Worm (Caenorhabditis elegans) whole organism, late embryonic: Measurements from ENCODE around the gene egl-5.

Experiments used
- F13H6.1 ChIP-seq: sonication (generic microtip); optimal IDR thresholded peaks from 2 replicates; lab custom pipeline; 2016; ENCODE audit warnings: missing genetic modification characterization, missing compliant biosample characterization
- K02D7.2 ChIP-seq: sonication (generic microtip); optimal IDR thresholded peaks from 2 replicates; lab custom pipeline; 2017; ENCODE audit warnings: mild to moderate bottlenecking, missing genetic modification characterization, missing compliant biosample characterization
- Y22D7AL.16 ChIP-seq: sonication (generic microtip); optimal IDR thresholded peaks from 2 replicates; lab custom pipeline; 2016; ENCODE audit warnings: missing genetic modification characterization, missing compliant biosample characterization
- ahr-1 ChIP-seq: sonication (generic microtip); optimal IDR thresholded peaks from 2 replicates; lab custom pipeline; 2016; ENCODE audit warnings: missing genetic modification characterization, missing compliant biosample characterization
- ceh-19 ChIP-seq: fragments of 200-800 bp; sonication (Bioruptor generic); optimal IDR thresholded peaks from 2 replicates; lab custom pipeline; 2018; ENCODE audit warnings: mild to moderate bottlenecking, missing genetic modification characterization, missing compliant biosample characterization
- ceh-24 ChIP-seq: sonication (generic microtip); optimal IDR thresholded peaks from 2 replicates; lab custom pipeline; 2016; ENCODE audit warnings: mild to moderate bottlenecking, missing genetic modification characterization, missing compliant biosample characterization
- ceh-30 ChIP-seq: fragments of 150-350 bp; optimal IDR thresholded peaks from 2 replicates; lab custom pipeline; 2014; ENCODE audit warnings: missing biosample characterization, missing genetic modification characterization
- ceh-31 ChIP-seq: sonication (generic microtip); optimal IDR thresholded peaks from 2 replicates; lab custom pipeline; 2016; ENCODE audit warnings: missing genetic modification characterization, missing compliant biosample characterization
- ceh-34 ChIP-seq: sonication (generic microtip); optimal IDR thresholded peaks from 2 replicates; lab custom pipeline; 2016; ENCODE audit warnings: mild to moderate bottlenecking, missing genetic modification characterization, missing compliant biosample characterization
- ceh-45 ChIP-seq: fragments of 200-800 bp; sonication (Bioruptor generic); IDR thresholded peaks from 2 replicates; pipeline ENCODE4 v1.3.6; 2022; ENCODE audit warnings: missing genetic modification reagents, missing genetic modification characterization, missing compliant biosample characterization
- ceh-6 ChIP-seq: fragments of 200-800 bp; sonication (Bioruptor generic); optimal IDR thresholded peaks from 2 replicates; lab custom pipeline; 2018; ENCODE audit warnings: mild to moderate bottlenecking, missing genetic modification characterization, missing compliant biosample characterization
- ceh-9 ChIP-seq: sonication (generic microtip); optimal IDR thresholded peaks from 2 replicates; lab custom pipeline; 2016; ENCODE audit warnings: mild to moderate bottlenecking, missing genetic modification characterization, inconsistent platforms, missing compliant biosample characterization
- che-1 ChIP-seq: sonication (generic microtip); optimal IDR thresholded peaks from 2 replicates; lab custom pipeline; 2016; ENCODE audit warnings: mild to moderate bottlenecking, missing genetic modification characterization, missing compliant biosample characterization
- dmd-4 ChIP-seq: sonication (generic microtip); optimal IDR thresholded peaks from 2 replicates; lab custom pipeline; 2016; ENCODE audit warnings: borderline replicate concordance, missing genetic modification characterization, missing compliant biosample characterization
- dve-1 ChIP-seq: sonication (generic microtip); optimal IDR thresholded peaks from 2 replicates; lab custom pipeline; 2017; ENCODE audit warnings: antibody characterized with exemption, mild to moderate bottlenecking, missing genetic modification characterization, missing compliant biosample characterization
- elt-4 ChIP-seq: sonication (generic microtip); optimal IDR thresholded peaks from 2 replicates; lab custom pipeline; 2016; ENCODE audit warnings: missing genetic modification characterization, missing compliant biosample characterization
- eyg-1 ChIP-seq: sonication (generic microtip); optimal IDR thresholded peaks from 2 replicates; lab custom pipeline; 2016; ENCODE audit warnings: missing genotype, missing genetic modification characterization, missing compliant biosample characterization
- fax-1 ChIP-seq: sonication (generic microtip); optimal IDR thresholded peaks from 2 replicates; lab custom pipeline; 2016; ENCODE audit warnings: missing genotype, missing genetic modification characterization, missing compliant biosample characterization
- fkh-6 ChIP-seq: sonication (generic microtip); optimal IDR thresholded peaks from 2 replicates; lab custom pipeline; 2016; ENCODE audit warnings: missing genetic modification characterization, missing compliant biosample characterization
- gmeb-2 ChIP-seq: sonication (generic microtip); optimal IDR thresholded peaks from 2 replicates; lab custom pipeline; 2016; ENCODE audit warnings: missing genetic modification characterization, inconsistent platforms, missing compliant biosample characterization
- hlh-13 ChIP-seq: fragments of 200-800 bp; sonication (Bioruptor generic); optimal IDR thresholded peaks from 2 replicates; lab custom pipeline; 2018; ENCODE audit warnings: mild to moderate bottlenecking, missing genetic modification characterization, missing compliant biosample characterization
- hlh-15 ChIP-seq: sonication (generic microtip); optimal IDR thresholded peaks from 2 replicates; lab custom pipeline; 2016; ENCODE audit warnings: missing genetic modification characterization, missing compliant biosample characterization
- hlh-30 ChIP-seq: sonication (generic microtip); optimal IDR thresholded peaks from 2 replicates; lab custom pipeline; 2017; ENCODE audit warnings: antibody characterized with exemption, missing genetic modification characterization, missing compliant biosample characterization; ENCODE audit not compliant: insufficient read depth
- madf-2 ChIP-seq: sonication (generic microtip); optimal IDR thresholded peaks from 2 replicates; lab custom pipeline; 2017; ENCODE audit warnings: missing genetic modification characterization, missing compliant biosample characterization
- mec-3 ChIP-seq: sonication (generic microtip); optimal IDR thresholded peaks from 2 replicates; lab custom pipeline; 2016; ENCODE audit warnings: borderline replicate concordance, missing genetic modification characterization, missing compliant biosample characterization
- nfya-1 ChIP-seq: sonication (generic microtip); optimal IDR thresholded peaks from 2 replicates; lab custom pipeline; 2017; ENCODE audit warnings: missing genetic modification characterization, mild to moderate bottlenecking, missing compliant biosample characterization, antibody characterized with exemption, moderate library complexity
- npax-4 ChIP-seq: sonication (generic microtip); optimal IDR thresholded peaks from 2 replicates; lab custom pipeline; 2016; ENCODE audit warnings: missing genetic modification characterization, missing compliant biosample characterization
- pat-9 ChIP-seq: fragments of 200-800 bp; sonication (Bioruptor generic); optimal IDR thresholded peaks from 2 replicates; lab custom pipeline; 2018; ENCODE audit warnings: mild to moderate bottlenecking, missing genetic modification characterization, moderate library complexity, missing compliant biosample characterization
- pax-1 ChIP-seq: fragments of 150-350 bp; optimal IDR thresholded peaks from 2 replicates; lab custom pipeline; 2014; ENCODE audit warnings: missing biosample characterization, missing genetic modification characterization
- pha-2 ChIP-seq: sonication (generic microtip); optimal IDR thresholded peaks from 2 replicates; lab custom pipeline; 2017; ENCODE audit warnings: mild to moderate bottlenecking, missing genetic modification characterization, missing compliant biosample characterization
- pha-4 ChIP-seq: fragments of 150-350 bp; optimal IDR thresholded peaks from 2 replicates; lab custom pipeline; 2018; ENCODE audit warnings: missing biosample characterization, missing genetic modification reagents, missing genetic modification characterization
- pqm-1 ChIP-seq: sonication (generic microtip); optimal IDR thresholded peaks from 2 replicates; lab custom pipeline; 2016; ENCODE audit warnings: missing genetic modification characterization, missing compliant biosample characterization
- pros-1 ChIP-seq: fragments of 150-350 bp; optimal IDR thresholded peaks from 2 replicates; lab custom pipeline; 2014; ENCODE audit warnings: missing biosample characterization, missing genetic modification reagents, missing genetic modification characterization
- sdc-2 ChIP-seq: sonication (generic microtip); optimal IDR thresholded peaks from 2 replicates; lab custom pipeline; 2016; ENCODE audit warnings: missing genotype, missing genetic modification characterization, missing compliant biosample characterization
- sox-4 ChIP-seq: sonication (generic microtip); optimal IDR thresholded peaks from 2 replicates; lab custom pipeline; 2017; ENCODE audit warnings: mild to moderate bottlenecking, missing genetic modification characterization, inconsistent platforms, missing compliant biosample characterization
- tbx-7 ChIP-seq: sonication (generic microtip); optimal IDR thresholded peaks from 2 replicates; lab custom pipeline; 2016; ENCODE audit warnings: missing genotype, missing genetic modification characterization, missing compliant biosample characterization
- ttx-3 ChIP-seq: sonication (generic microtip); optimal IDR thresholded peaks from 2 replicates; lab custom pipeline; 2016; ENCODE audit warnings: missing genetic modification reagents, missing genetic modification characterization, missing compliant biosample characterization
- unc-3 ChIP-seq, 2 experiments: fragments of 200-800 bp in 1 of 2; sonication (Bioruptor generic) in 1 of 2; sonication (generic microtip) in 1 of 2; conservative IDR thresholded peaks in 1 of 2; optimal IDR thresholded peaks in 1 of 2; 2 replicates each; pipeline versions ENCODE4 v1.3.6 to Lab custom; 2016 to 2022; ENCODE audit warnings: missing compliant biosample characterization in 2 of 2, missing genetic modification characterization in 2 of 2, missing genetic modification reagents in 1 of 2
- unc-42 ChIP-seq: sonication (generic microtip); optimal IDR thresholded peaks from 2 replicates; lab custom pipeline; 2016; ENCODE audit warnings: missing genotype, missing genetic modification characterization, missing compliant biosample characterization
- ztf-16 ChIP-seq: sonication (generic microtip); optimal IDR thresholded peaks from 2 replicates; lab custom pipeline; 2017; ENCODE audit warnings: missing genetic modification characterization, missing compliant biosample characterization

The egl-5 gene

DNA sequence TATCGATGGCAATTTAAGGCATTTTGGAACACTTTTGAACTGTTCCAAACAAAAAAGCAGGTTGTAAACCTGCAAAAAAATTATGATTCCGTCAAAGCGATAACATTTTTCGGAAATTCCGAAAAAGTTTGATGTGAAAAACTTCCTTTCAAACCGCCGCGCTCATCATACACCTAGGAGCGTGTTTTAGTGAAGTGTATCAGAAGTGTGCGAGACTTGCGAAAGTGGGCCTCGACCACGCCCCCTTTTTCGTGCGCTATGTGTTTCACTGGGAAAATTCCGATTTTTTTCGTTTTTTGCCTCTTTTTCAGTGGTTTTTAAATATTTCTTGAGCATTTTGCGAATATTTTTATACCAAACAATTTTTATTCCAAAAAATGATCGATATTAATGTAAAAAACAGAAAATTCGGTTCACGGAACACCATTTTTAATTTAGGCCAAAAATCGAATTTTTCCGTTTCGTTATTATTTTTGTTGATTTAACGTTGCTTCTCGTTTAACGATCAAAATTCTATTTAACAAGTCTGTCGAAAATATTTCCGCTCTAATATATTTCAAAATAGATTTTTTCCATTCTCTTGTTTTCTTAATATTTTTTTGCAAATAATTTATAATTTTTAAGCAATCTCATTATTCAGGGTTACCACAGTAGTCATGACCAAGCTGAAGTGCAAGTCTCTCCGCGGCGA lies 40.5 kb downstream of the egl-5 start, which contains the start of gene rpl-35 (continued):
- TF ChIP-seq F13H6.1 (tag; lab: Kevin White, UChicago) (peak; percentile 90), ceh-31 (tag; lab: Kevin White, UChicago) (peak; percentile 98), K02D7.2 (peak; percentile 77), elt-4 (no peak), ceh-34 (tag; lab: Kevin White, UChicago) (peak; percentile 99), sox-4 (tag; lab: Kevin White, UChicago) (peak; percentile 78), unc-3 (GFP tag; conservative IDR thresholded peaks at IDR 0.05; lab: Robert Waterston, UW) (peak; percentile 84), unc-3 (tag; optimal IDR thresholded peaks at IDR 0.05; lab: Kevin White, UChicago) (peak; percentile 80), hlh-13 (GFP tag; lab: Kevin White, UChicago) (no peak), sdc-2 (tag; lab: Kevin White, UChicago) (peak; percentile 78), fax-1 (tag; lab: Kevin White, UChicago) (peak; percentile 58), gmeb-2 (tag; lab: Kevin White, UChicago) (peak; percentile 78), pax-1 (peak; percentile 89), pat-9 (tag; lab: Kevin White, UChicago) (peak; percentile 86), eyg-1 (peak; percentile 30), Y22D7AL.16 (tag; lab: Kevin White, UChicago) (peak; percentile 42), unc-42 (tag; lab: Kevin White, UChicago) (peak; percentile 99), pha-2 (tag; lab: Kevin White, UChicago) (peak; percentile 57), tbx-7 (tag; lab: Kevin White, UChicago) (peak; percentile 75), ceh-30 (tag; lab: Kevin White, UChicago) (peak; percentile 55), ceh-6 (GFP tag; lab: Kevin White, UChicago) (peak; percentile 75), pha-4 (tag; lab: Kevin White, UChicago) (no peak), nfya-1 (tag; lab: Kevin White, UChicago) (peak; percentile 99), madf-2 (tag; lab: Kevin White, UChicago) (peak; percentile 92), mec-3 (no peak), npax-4 (no peak), ahr-1 (tag; lab: Kevin White, UChicago) (peak; percentile 79)

- TF ChIP-seq ceh-24 (no peak), ztf-16 (tag; lab: Kevin White, UChicago) (no peak), gmeb-2 (tag; lab: Kevin White, UChicago) (no peak), pqm-1 (tag; lab: Kevin White, UChicago) (no peak), eyg-1 (no peak), sox-4 (tag; lab: Kevin White, UChicago) (no peak), hlh-15 (tag; lab: Kevin White, UChicago) (no peak), ceh-31 (tag; lab: Kevin White, UChicago) (no peak), ceh-45 (GFP tag; lab: Robert Waterston, UW) (no peak), fkh-6 (tag; lab: Kevin White, UChicago) (no peak), dmd-4 (no peak), ceh-6 (GFP tag; lab: Kevin White, UChicago) (no peak), sdc-2 (tag; lab: Kevin White, UChicago) (no peak), ttx-3 (tag; lab: Kevin White, UChicago) (no peak), pros-1 (tag; lab: Kevin White, UChicago) (no peak), pha-4 (tag; lab: Kevin White, UChicago) (no peak), ceh-30 (tag; lab: Kevin White, UChicago) (no peak), ceh-9 (tag; lab: Kevin White, UChicago) (no peak), nfya-1 (tag; lab: Kevin White, UChicago) (no peak), che-1 (tag; lab: Kevin White, UChicago) (no peak)
Measured at ce11 chrIII:7855468-7855867, 41.3 kb downstream of the egl-5 start.

DNA sequence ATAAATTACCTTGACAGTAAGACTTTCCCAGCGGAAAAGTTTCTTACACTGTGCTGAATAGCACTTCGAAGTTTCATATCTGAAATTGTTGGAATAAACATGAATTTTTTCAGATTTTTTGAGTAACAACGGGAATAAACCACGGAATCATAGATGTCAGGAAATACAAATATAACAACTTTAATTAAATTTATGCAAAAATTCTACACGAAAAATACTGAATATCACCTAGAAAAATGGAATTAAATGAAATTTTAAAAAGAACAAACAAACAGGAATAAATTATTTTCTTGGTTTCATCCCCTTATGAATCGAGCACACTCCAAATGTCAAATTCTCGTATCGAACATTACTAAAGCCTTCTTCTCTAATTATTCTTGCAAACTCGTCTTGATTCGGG lies 43.0 kb downstream of the egl-5 start, which contains the start of gene tag-307:
tag-307 (minus strand) TSS at position 101 of the 400 bp plus-strand sequence.
- TF ChIP-seq sdc-2 (tag; lab: Kevin White, UChicago) = no peak
- no peak for TF ChIP-seq hlh-15 (tag; lab: Kevin White, UChicago)
- TF ChIP-seq hlh-30 = no peak
- no peak for TF ChIP-seq ceh-19 (GFP tag; lab: Kevin White, UChicago)
- no peak for TF ChIP-seq pha-2 (tag; lab: Kevin White, UChicago)
- no peak for TF ChIP-seq dve-1 (tag; lab: Kevin White, UChicago)
- TF ChIP-seq, all 69 proteins: peak for 0
